Worm (Caenorhabditis elegans): ENCODE results near the gene Y57A10A.4.

Y57A10A.4 gene

DNA sequence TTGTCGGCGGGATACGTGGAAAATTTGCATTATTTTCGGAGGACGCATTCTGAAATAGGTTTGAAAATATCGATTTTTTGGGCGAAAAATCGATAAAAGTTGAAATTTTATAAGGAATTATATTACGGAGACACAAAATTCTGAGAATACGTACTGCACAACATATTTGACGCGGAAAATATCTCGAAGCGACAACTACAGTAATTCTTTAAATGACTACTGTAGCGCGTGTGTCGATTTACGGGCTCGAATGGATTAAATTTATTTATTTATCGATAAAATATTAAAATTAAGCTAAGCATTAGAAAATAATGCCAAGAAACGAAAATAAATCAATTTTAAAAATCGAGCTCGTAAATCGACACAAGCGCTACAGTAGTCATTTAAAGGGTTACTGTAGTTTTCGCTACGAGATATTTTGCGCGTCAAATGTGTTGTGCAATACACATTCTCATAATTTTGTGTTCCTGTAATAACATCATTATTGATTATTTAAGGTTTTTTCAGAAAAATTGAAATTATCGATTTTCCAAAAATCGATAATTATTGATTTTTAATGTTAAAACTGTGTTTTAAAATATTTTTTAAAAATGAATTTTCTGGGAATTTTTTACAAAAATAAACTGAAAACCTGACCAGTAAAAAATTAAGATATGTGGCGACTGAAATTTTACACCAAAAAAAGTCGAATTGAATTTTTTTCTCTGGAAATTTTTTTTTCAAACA, 48.3 kb downstream of the Y57A10A.4 start, which contains the start of gene polg-1:
TSS of gene polg-1 (minus strand) at position 51 of the 726 bp plus-strand sequence.
- TF ChIP-seq blmp-1 (tag; optimal IDR thresholded peaks at IDR 0.05) (no peak), pha-4 (tag; optimal IDR thresholded peaks at IDR 0.05) (no peak), lsy-2 (tag; optimal IDR thresholded peaks at IDR 0.05) (no peak), unc-120 (tag; optimal IDR thresholded peaks at IDR 0.05; ENCODE audit: poor library complexity, severe bottlenecking) (no peak), M03D4.4 (tag; optimal IDR thresholded peaks at IDR 0.05) (no peak), ztf-11 (tag; optimal IDR thresholded peaks at IDR 0.05) (no peak), ceh-39 (tag; optimal IDR thresholded peaks at IDR 0.05) (no peak), ceh-43 (GFP tag; optimal IDR thresholded peaks at IDR 0.05) (no peak), ham-2 (GFP tag; optimal IDR thresholded peaks at IDR 0.05) (no peak), hlh-1 (tag; optimal IDR thresholded peaks at IDR 0.05) (no peak), elt-1 (tag; optimal IDR thresholded peaks at IDR 0.05; ENCODE audit: borderline replicate concordance, insufficient read depth) (no peak), ces-1 (GFP tag; optimal IDR thresholded peaks at IDR 0.05) (no peak), elt-3 (tag; optimal IDR thresholded peaks at IDR 0.05) (no peak), sptf-1 (tag; optimal IDR thresholded peaks at IDR 0.05) (no peak), unc-62 (GFP tag; optimal IDR thresholded peaks at IDR 0.05) (no peak), nhr-12 (tag; optimal IDR thresholded peaks at IDR 0.05) (no peak), nhr-2 (tag; optimal IDR thresholded peaks at IDR 0.05) (no peak), drap-1 (GFP tag; optimal IDR thresholded peaks at IDR 0.05) (no peak), unc-39 (tag; optimal IDR thresholded peaks at IDR 0.05) (no peak), nhr-28 (tag; optimal IDR thresholded peaks at IDR 0.05) (no peak)

ce11 chrII:12202281-12202680, 50.5 kb downstream of the Y57A10A.4 start, which contains the start of gene trpp-5:
TSS of gene trpp-5 (minus strand) at chrII:12202381.
- TF ChIP-seq sem-2 (GFP tag; optimal IDR thresholded peaks at IDR 0.05): no peak
- no peak for TF ChIP-seq unc-62 (GFP tag; optimal IDR thresholded peaks at IDR 0.05)
- TF ChIP-seq mls-2 (tag; optimal IDR thresholded peaks at IDR 0.05): no peak
- no peak for TF ChIP-seq lin-32 (GFP tag; optimal IDR thresholded peaks at IDR 0.05)
- TF ChIP-seq ceh-83 (GFP tag; optimal IDR thresholded peaks at IDR 0.05): no peak

DNA sequence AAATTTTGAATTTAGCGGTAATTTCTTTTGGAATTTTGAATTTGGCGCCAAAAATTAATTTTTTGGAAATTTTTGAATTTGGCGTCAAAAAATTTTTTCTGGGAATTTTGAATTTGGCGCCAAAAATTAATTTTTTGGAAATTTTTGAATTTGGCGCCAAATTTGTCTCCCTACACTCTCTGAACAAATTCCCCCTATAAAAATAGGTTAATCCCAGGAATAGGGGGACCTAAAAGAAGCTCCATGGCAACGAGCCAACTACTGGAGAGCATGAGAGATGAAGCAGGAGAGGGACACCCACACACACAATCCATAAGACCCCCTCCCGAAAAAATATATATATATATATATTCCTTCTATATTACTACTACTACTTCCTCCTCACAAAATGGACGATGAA, 51.2 kb downstream of the Y57A10A.4 start, which contains the start of gene aqp-12:
TSS of gene aqp-12 (plus strand) at position 301 of the 400 bp plus-strand sequence.
- no peak for TF ChIP-seq M03D4.4 (tag; optimal IDR thresholded peaks at IDR 0.05)
- no peak for TF ChIP-seq mep-1 (tag; optimal IDR thresholded peaks at IDR 0.05)
- no peak for TF ChIP-seq blmp-1 (tag; optimal IDR thresholded peaks at IDR 0.05)
- no peak for TF ChIP-seq snpc-4 (tag; optimal IDR thresholded peaks at IDR 0.05)
- TF ChIP-seq nhr-28 (tag; optimal IDR thresholded peaks at IDR 0.05): no peak
- TF ChIP-seq nhr-12 (tag; optimal IDR thresholded peaks at IDR 0.05): no peak
- TF ChIP-seq sem-2 (GFP tag; optimal IDR thresholded peaks at IDR 0.05): no peak
- TF ChIP-seq bed-3 (GFP tag; optimal IDR thresholded peaks at IDR 0.05): no peak
- TF ChIP-seq lsy-2 (tag; optimal IDR thresholded peaks at IDR 0.05): no peak
- TF ChIP-seq elt-3 (tag; optimal IDR thresholded peaks at IDR 0.05): no peak
- TF ChIP-seq mab-5 (tag; optimal IDR thresholded peaks at IDR 0.05): no peak
- TF ChIP-seq unc-120 (tag; optimal IDR thresholded peaks at IDR 0.05; ENCODE audit: poor library complexity, severe bottlenecking): no peak
- TF ChIP-seq unc-39 (tag; optimal IDR thresholded peaks at IDR 0.05): no peak
- no peak for TF ChIP-seq pha-4 (tag; optimal IDR thresholded peaks at IDR 0.05)
- TF ChIP-seq ztf-11 (tag; optimal IDR thresholded peaks at IDR 0.05): no peak
- TF ChIP-seq ceh-43 (GFP tag; optimal IDR thresholded peaks at IDR 0.05): no peak
- TF ChIP-seq mls-2 (tag; optimal IDR thresholded peaks at IDR 0.05): no peak
- no peak for TF ChIP-seq ceh-39 (tag; optimal IDR thresholded peaks at IDR 0.05)
- no peak for TF ChIP-seq nhr-76 (tag; optimal IDR thresholded peaks at IDR 0.05)

Data from whole organism, mixed stage, embryonic.